Worm (Caenorhabditis elegans) whole organism, early embryonic: ENCODE measurements around the gene irg-6.

Experiments used
- B0310.2 ChIP-seq: sonication (generic microtip); optimal IDR thresholded peaks from 2 replicates; lab custom pipeline; 2016; ENCODE audit warnings: mild to moderate bottlenecking, missing genetic modification characterization, missing compliant biosample characterization
- F13C5.2 ChIP-seq: sonication (generic microtip); optimal IDR thresholded peaks from 2 replicates; lab custom pipeline; 2017; ENCODE audit warnings: mild to moderate bottlenecking, missing genetic modification characterization, inconsistent platforms, missing compliant biosample characterization
- aly-1 ChIP-seq: sonication (generic microtip); optimal IDR thresholded peaks from 2 replicates; lab custom pipeline; 2016; ENCODE audit warnings: missing genetic modification characterization, missing compliant biosample characterization
- ama-1 ChIP-seq: fragments of 150-350 bp; optimal IDR thresholded peaks from 2 replicates; lab custom pipeline; 2014
- ceh-13 ChIP-seq: fragments of 200-800 bp; sonication (Bioruptor generic); optimal IDR thresholded peaks from 2 replicates; lab custom pipeline; 2018; ENCODE audit warnings: mild to moderate bottlenecking, missing genetic modification characterization, missing compliant biosample characterization
- ceh-36 ChIP-seq: sonication (generic microtip); optimal IDR thresholded peaks from 2 replicates; lab custom pipeline; 2016; ENCODE audit warnings: missing genetic modification characterization, inconsistent platforms, missing compliant biosample characterization
- ets-7 ChIP-seq: sonication (generic microtip); optimal IDR thresholded peaks from 2 replicates; lab custom pipeline; 2016; ENCODE audit warnings: missing genotype, missing genetic modification characterization, missing compliant biosample characterization
- flt-1 ChIP-seq: fragments of 200-800 bp; sonication (Bioruptor generic); IDR thresholded peaks from 2 replicates; pipeline ENCODE4 v1.3.6; 2022; ENCODE audit warnings: missing genetic modification characterization, missing compliant biosample characterization
- hmbx-1 ChIP-seq: sonication (generic microtip); optimal IDR thresholded peaks from 2 replicates; lab custom pipeline; 2016; ENCODE audit warnings: mild to moderate bottlenecking, missing genetic modification characterization, missing compliant biosample characterization
- hmg-4 ChIP-seq: fragments of 200-800 bp; sonication (Bioruptor generic); optimal IDR thresholded peaks from 2 replicates; lab custom pipeline; 2018; ENCODE audit warnings: mild to moderate bottlenecking, missing genetic modification characterization, missing compliant biosample characterization
- hnd-1 ChIP-seq: sonication (generic microtip); optimal IDR thresholded peaks from 2 replicates; lab custom pipeline; 2016; ENCODE audit warnings: missing genetic modification characterization, missing compliant biosample characterization
- pes-1 ChIP-seq: fragments of 200-800 bp; sonication (Bioruptor generic); IDR thresholded peaks from 2 replicates; pipeline ENCODE4 v1.3.6; 2022; ENCODE audit warnings: missing genetic modification reagents, missing genetic modification characterization, missing compliant biosample characterization
- scrt-1 ChIP-seq: fragments of 200-800 bp; sonication (Bioruptor generic); IDR thresholded peaks from 2 replicates; pipeline ENCODE4 v1.3.6; 2022; ENCODE audit warnings: missing genetic modification characterization, missing compliant biosample characterization
- sea-1 ChIP-seq: fragments of 200-800 bp; sonication (Bioruptor generic); conservative IDR thresholded peaks from 2 replicates; pipeline ENCODE4 v1.3.6; 2022; ENCODE audit warnings: missing genetic modification characterization, missing compliant biosample characterization
- tbx-11 ChIP-seq: fragments of 200-800 bp; sonication (Bioruptor generic); IDR thresholded peaks from 2 replicates; pipeline ENCODE4 v1.3.6; 2022; ENCODE audit warnings: missing genetic modification characterization, missing compliant biosample characterization
- tbx-37 ChIP-seq: fragments of 200-800 bp; sonication (Bioruptor generic); conservative IDR thresholded peaks from 2 replicates; pipeline ENCODE4 v1.3.6; 2022; ENCODE audit warnings: missing genetic modification reagents, missing genetic modification characterization, missing compliant biosample characterization
- tra-4 ChIP-seq: sonication (generic microtip); optimal IDR thresholded peaks from 2 replicates; lab custom pipeline; 2017; ENCODE audit warnings: missing genetic modification characterization, missing compliant biosample characterization

irg-6 gene

ce11 chrIV:12936221-12936776, 21.5 kb upstream of the irg-6 start, which contains the start of the genes cld-1 and dod-21:
Gene cld-1, minus strand, starts transcription at chrIV:12936271.
Gene dod-21, plus strand, starts transcription at chrIV:12936738.
- no peak for TF ChIP-seq B0310.2 (tag; lab: Kevin White, UChicago)
- no peak for TF ChIP-seq scrt-1 (GFP tag; lab: Robert Waterston, UW)
- TF ChIP-seq hmg-4, result no peak
- TF ChIP-seq ets-7 (tag; lab: Kevin White, UChicago), result no peak
- TF ChIP-seq F13C5.2 (tag; lab: Kevin White, UChicago), result no peak
- no peak for TF ChIP-seq hmbx-1
- TF ChIP-seq pes-1 (GFP tag; lab: Robert Waterston, UW), result no peak
- TF ChIP-seq sea-1, result no peak
- no peak for TF ChIP-seq ceh-13 (GFP tag; lab: Kevin White, UChicago)
- TF ChIP-seq ama-1 (lab: Kevin White, UChicago), result no peak
- TF ChIP-seq flt-1 (GFP tag; lab: Robert Waterston, UW), result no peak
- no peak for TF ChIP-seq ceh-36
- TF ChIP-seq tra-4 (tag; lab: Kevin White, UChicago), result no peak
- no peak for TF ChIP-seq tbx-11 (GFP tag; lab: Robert Waterston, UW)
- TF ChIP-seq hnd-1 (tag; lab: Kevin White, UChicago), result no peak
- no peak for TF ChIP-seq aly-1 (tag; lab: Kevin White, UChicago)

ce11 chrIV:12926639-12927038, 11.9 kb upstream of the irg-6 start, which contains the start of gene srlf-5:
Gene srlf-5, minus strand, starts transcription at chrIV:12926739.
- TF ChIP-seq pes-1 (GFP tag; lab: Robert Waterston, UW) (no peak), aly-1 (tag; lab: Kevin White, UChicago) (no peak), tbx-37 (GFP tag; lab: Robert Waterston, UW) (no peak), sea-1 (no peak), scrt-1 (GFP tag; lab: Robert Waterston, UW) (no peak), F13C5.2 (tag; lab: Kevin White, UChicago) (no peak), hnd-1 (tag; lab: Kevin White, UChicago) (no peak), hmg-4 (no peak), ceh-36 (no peak)

- no peak for TF ChIP-seq tbx-37 (GFP tag; lab: Robert Waterston, UW)
- no peak for TF ChIP-seq ceh-13 (GFP tag; lab: Kevin White, UChicago)
- no peak for TF ChIP-seq B0310.2 (tag; lab: Kevin White, UChicago)
- TF ChIP-seq pes-1 (GFP tag; lab: Robert Waterston, UW), result no peak
- no peak for TF ChIP-seq ama-1 (lab: Kevin White, UChicago)
- no peak for TF ChIP-seq ets-7 (tag; lab: Kevin White, UChicago)
- no peak for TF ChIP-seq hnd-1 (tag; lab: Kevin White, UChicago)
- no peak for TF ChIP-seq flt-1 (GFP tag; lab: Robert Waterston, UW)
- TF ChIP-seq F13C5.2 (tag; lab: Kevin White, UChicago), result no peak
- TF ChIP-seq aly-1 (tag; lab: Kevin White, UChicago), result no peak
- no peak for TF ChIP-seq hmbx-1
- TF ChIP-seq ceh-36, result no peak
- TF ChIP-seq tra-4 (tag; lab: Kevin White, UChicago), result no peak
- no peak for TF ChIP-seq sea-1
- TF ChIP-seq scrt-1 (GFP tag; lab: Robert Waterston, UW), result no peak
- no peak for TF ChIP-seq tbx-11 (GFP tag; lab: Robert Waterston, UW)
- no peak for TF ChIP-seq hmg-4
Measured at ce11 chrIV:12924332-12924731, 9.6 kb upstream of the irg-6 start, which contains the start of gene srlf-4. Gene srlf-4, minus strand, starts transcription at chrIV:12924432.

- TF ChIP-seq tra-4 (tag; lab: Kevin White, UChicago) (no peak), flt-1 (GFP tag; lab: Robert Waterston, UW) (no peak), ceh-13 (GFP tag; lab: Kevin White, UChicago) (no peak), hmg-4 (no peak), sea-1 (no peak), B0310.2 (tag; lab: Kevin White, UChicago) (no peak), hnd-1 (tag; lab: Kevin White, UChicago) (no peak), ama-1 (lab: Kevin White, UChicago) (no peak), F13C5.2 (tag; lab: Kevin White, UChicago) (no peak), aly-1 (tag; lab: Kevin White, UChicago) (no peak), hmbx-1 (no peak), tbx-37 (GFP tag; lab: Robert Waterston, UW) (no peak), pes-1 (GFP tag; lab: Robert Waterston, UW) (no peak), tbx-11 (GFP tag; lab: Robert Waterston, UW) (no peak)
Measured at ce11 chrIV:12921027-12921426, 6.3 kb upstream of the irg-6 start, which contains the start of gene C32H11.4. Gene C32H11.4, plus strand, starts transcription at chrIV:12921264.

ce11 chrIV:12920553-12920952, 5.8 kb upstream of the irg-6 start:
- no peak for TF ChIP-seq ceh-36
- TF ChIP-seq scrt-1 (GFP tag; lab: Robert Waterston, UW), result no peak
- TF ChIP-seq aly-1 (tag; lab: Kevin White, UChicago), result no peak
- no peak for TF ChIP-seq B0310.2 (tag; lab: Kevin White, UChicago)
- TF ChIP-seq tbx-37 (GFP tag; lab: Robert Waterston, UW), result no peak
- TF ChIP-seq hmbx-1, result no peak
- TF ChIP-seq ceh-13 (GFP tag; lab: Kevin White, UChicago), result no peak
- no peak for TF ChIP-seq sea-1
- TF ChIP-seq ets-7 (tag; lab: Kevin White, UChicago), result no peak
- TF ChIP-seq ama-1 (lab: Kevin White, UChicago), result no peak
- no peak for TF ChIP-seq F13C5.2 (tag; lab: Kevin White, UChicago)

ce11 chrIV:12918256-12918655, 3.5 kb upstream of the irg-6 start, which contains the start of gene C32H11.3:
Gene C32H11.3, plus strand, starts transcription at chrIV:12918556.
- TF ChIP-seq tra-4 (tag; lab: Kevin White, UChicago) (no peak), B0310.2 (tag; lab: Kevin White, UChicago) (no peak), tbx-11 (GFP tag; lab: Robert Waterston, UW) (no peak), hmbx-1 (no peak), ceh-36 (no peak), ets-7 (tag; lab: Kevin White, UChicago) (no peak), F13C5.2 (tag; lab: Kevin White, UChicago) (no peak), tbx-37 (GFP tag; lab: Robert Waterston, UW) (no peak), ama-1 (lab: Kevin White, UChicago) (no peak), scrt-1 (GFP tag; lab: Robert Waterston, UW) (no peak), flt-1 (GFP tag; lab: Robert Waterston, UW) (no peak), aly-1 (tag; lab: Kevin White, UChicago) (no peak)
